Fruit fly (Drosophila melanogaster): ENCODE results near the gene CG12581.
A peak's percentile ranks its signal among the peaks of the same experiment; 100 is the strongest.

DNA sequence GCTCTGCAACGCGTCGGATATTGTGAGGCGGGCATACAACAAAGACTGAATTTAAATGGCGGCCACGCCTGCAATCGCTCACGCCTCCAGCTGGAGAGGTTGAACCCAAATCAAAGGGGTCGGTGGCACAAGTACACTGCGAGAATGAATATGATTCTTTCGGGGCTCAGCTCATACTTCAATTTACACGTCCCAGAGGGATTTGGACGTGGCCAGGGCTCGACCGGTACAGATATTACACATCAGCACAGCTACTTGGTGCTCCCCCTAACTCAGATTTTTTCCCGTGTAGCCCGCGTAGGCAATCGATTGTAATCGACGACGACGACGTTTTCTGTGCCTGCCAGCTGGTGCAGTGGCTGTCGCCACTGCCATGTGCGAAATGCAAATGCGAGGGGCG lies 39.6 kb downstream of the CG12581 start:
- TF ChIP-seq Dll (optimal IDR thresholded peaks at IDR 0.05) (no peak), usp (GFP tag; optimal IDR thresholded peaks at IDR 0.05) (no peak), pan (optimal IDR thresholded peaks at IDR 0.05) (no peak), EcR (GFP tag; optimal IDR thresholded peaks at IDR 0.05) (peak in 1 of 2 experiments; percentile 70)
